Fruit fly (Drosophila melanogaster): ENCODE data around the gene sturkopf.

Gene sturkopf

DNA sequence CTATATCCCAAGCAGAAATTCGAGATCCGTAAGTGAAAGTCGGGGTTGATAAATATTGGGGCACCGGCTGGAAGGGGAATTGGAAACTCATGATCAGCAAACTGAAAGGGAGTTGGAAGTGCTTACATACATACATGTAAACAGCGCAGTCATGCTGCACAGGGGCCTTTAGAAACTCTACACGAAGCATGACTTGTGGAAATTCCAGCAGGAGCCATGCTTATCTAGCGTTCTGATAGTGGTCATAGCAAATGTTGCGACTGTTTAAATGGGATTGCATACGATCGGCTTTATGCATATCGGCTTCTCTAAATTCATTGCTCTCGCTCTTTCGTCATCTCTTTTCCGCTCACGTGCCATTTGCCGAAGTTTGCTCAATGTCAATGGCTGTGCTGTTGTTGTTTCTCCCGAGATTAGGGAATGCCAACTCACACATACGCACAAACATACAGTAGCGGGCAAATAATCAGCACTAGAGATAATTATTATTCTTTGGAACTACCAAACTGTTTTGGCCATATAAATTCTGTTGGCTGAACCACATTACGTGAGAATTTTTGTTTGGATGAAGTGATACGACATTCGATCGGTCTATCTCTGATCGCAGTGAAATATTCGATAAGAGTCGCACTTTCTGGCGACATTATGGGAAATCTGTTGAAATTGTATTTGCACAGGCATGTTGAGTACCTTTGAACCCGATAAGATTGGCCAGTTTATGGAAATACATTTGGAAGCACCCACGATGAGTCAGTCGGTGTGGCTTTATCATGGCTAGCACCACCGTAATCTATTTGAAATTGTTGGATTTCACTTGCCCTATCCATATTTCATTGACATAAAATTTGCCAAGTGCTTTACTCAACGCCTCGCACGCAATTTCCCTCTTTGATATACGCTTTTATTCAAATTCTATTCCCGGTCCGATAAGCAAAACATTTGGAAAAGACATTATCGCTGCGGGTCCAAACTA lies 23.1 kb upstream of the sturkopf start (continued):
- TF ChIP-seq Mrtf (GFP tag; IDR thresholded peaks at IDR 0.05) (no peak), z (GFP tag; IDR thresholded peaks at IDR 0.05) (no peak), CG8089 (GFP tag; optimal IDR thresholded peaks at IDR 0.05) (no peak), Hr3 (GFP tag; optimal IDR thresholded peaks at IDR 0.05) (no peak), Drgx (GFP tag; IDR thresholded peaks at IDR 0.05) (peak; percentile 36; the same call in 1 of the 2 replicates), sqz (GFP tag; optimal IDR thresholded peaks at IDR 0.05) (no peak), CG8765 (GFP tag; IDR thresholded peaks at IDR 0.05) (no peak), aop (GFP tag; IDR thresholded peaks at IDR 0.05) (no peak), gcm2 (GFP tag; optimal IDR thresholded peaks at IDR 0.05) (no peak), Mes4 (GFP tag; optimal IDR thresholded peaks at IDR 0.05) (no peak), Bgb (GFP tag; IDR thresholded peaks at IDR 0.05; ENCODE audit: partially characterized antibody) (no peak), phol (tag; optimal IDR thresholded peaks at IDR 0.05) (no peak), Eip74EF (GFP tag; optimal IDR thresholded peaks at IDR 0.05) (no peak), CG3407 (GFP tag; optimal IDR thresholded peaks at IDR 0.05) (no peak), CG34224 (GFP tag; IDR thresholded peaks at IDR 0.05; ENCODE audit: partially characterized antibody) (no peak), CG15514 (GFP tag; optimal IDR thresholded peaks at IDR 0.05) (peak; percentile 89), CG16815 (GFP tag; optimal IDR thresholded peaks at IDR 0.05) (no peak), gem (tag; optimal IDR thresholded peaks at IDR 0.05) (no peak), dan (GFP tag; IDR thresholded peaks at IDR 0.05) (no peak), Scr (GFP tag; IDR thresholded peaks at IDR 0.05; ENCODE audit: partially characterized antibody) (no peak), Dref (GFP tag; IDR thresholded peaks at IDR 0.05) (no peak), CG15696 (tag; optimal IDR thresholded peaks at IDR 0.05) (no peak), Neu2 (GFP tag; optimal IDR thresholded peaks at IDR 0.05; ENCODE audit: borderline replicate concordance) (no peak), CG2199 (GFP tag; IDR thresholded peaks at IDR 0.05) (no peak), CG1024 (GFP tag; IDR thresholded peaks at IDR 0.05) (no peak), ato (GFP tag; IDR thresholded peaks at IDR 0.05; ENCODE audit: partially characterized antibody) (no peak), CG18619 (GFP tag; optimal IDR thresholded peaks at IDR 0.05) (no peak), CG42726 (GFP tag; IDR thresholded peaks at IDR 0.05; ENCODE audit: partially characterized antibody) (no peak), CG6813 (GFP tag; optimal IDR thresholded peaks at IDR 0.05) (no peak), ro (GFP tag; IDR thresholded peaks at IDR 0.05) (no peak), btn (GFP tag; optimal IDR thresholded peaks at IDR 0.05) (no peak), wor (GFP tag; IDR thresholded peaks at IDR 0.05) (no peak), CG17328 (GFP tag; IDR thresholded peaks at IDR 0.05) (no peak), CG8281 (tag; optimal IDR thresholded peaks at IDR 0.05) (no peak), kah (GFP tag; optimal IDR thresholded peaks at IDR 0.05) (no peak), CG34376 (GFP tag; optimal IDR thresholded peaks at IDR 0.05) (peak; percentile 92), Antp (GFP tag; optimal IDR thresholded peaks at IDR 0.05) (no peak), CG3065 (GFP tag; optimal IDR thresholded peaks at IDR 0.05) (no peak), H15 (GFP tag; IDR thresholded peaks at IDR 0.05) (no peak), CG11085 (GFP tag; IDR thresholded peaks at IDR 0.05) (no peak), trem (tag; optimal IDR thresholded peaks at IDR 0.05) (no peak), Adf1 (GFP tag; IDR thresholded peaks at IDR 0.05) (no peak; the same call in 1 of the 2 replicates), CG34422 (GFP tag; IDR thresholded peaks at IDR 0.05) (no peak), CG9797 (GFP tag; optimal IDR thresholded peaks at IDR 0.05) (no peak), stwl (tag; optimal IDR thresholded peaks at IDR 0.05) (no peak), Stat92E (GFP tag; optimal IDR thresholded peaks at IDR 0.05) (no peak), CG15011 (GFP tag; optimal IDR thresholded peaks at IDR 0.05) (no peak), CG10321 (GFP tag; IDR thresholded peaks at IDR 0.05) (peak; percentile 24; the same call in 1 of the 2 replicates)

Measured in whole organism, embryonic.